Worm (Caenorhabditis elegans): ENCODE data around the gene lips-10.

DNA sequence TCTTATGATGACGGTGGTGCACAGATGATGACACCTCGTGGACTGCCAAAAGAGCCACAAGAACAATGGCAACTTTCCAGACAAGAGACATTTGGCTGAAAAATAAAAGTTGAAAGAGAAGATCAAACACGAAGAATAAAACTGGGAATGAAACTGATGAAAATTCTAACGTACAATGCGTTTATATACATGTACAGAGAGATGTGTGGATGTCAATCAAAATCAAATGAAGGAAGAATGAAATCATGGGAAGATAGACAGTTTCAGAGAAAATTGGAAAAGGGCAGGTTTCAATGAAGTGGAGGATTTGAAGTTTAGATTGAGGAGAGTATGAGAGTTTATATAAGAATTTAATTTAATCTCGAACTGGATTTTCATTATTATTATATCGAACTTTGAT lies 39.9 kb upstream of the lips-10 start, which contains the start of gene dod-23:
- no peak for TF ChIP-seq pha-4 (tag; optimal IDR thresholded peaks at IDR 0.05)
- TF ChIP-seq mab-5 (tag; optimal IDR thresholded peaks at IDR 0.05): no peak
- TF ChIP-seq ceh-39 (tag; optimal IDR thresholded peaks at IDR 0.05): no peak
- TF ChIP-seq nhr-28 (tag; optimal IDR thresholded peaks at IDR 0.05): no peak
